Fruit fly (Drosophila melanogaster) whole organism, embryonic: Measurements from ENCODE around the gene CG13285.
A peak's percentile ranks its signal among the peaks of the same experiment; 100 is the strongest.

ENCODE experiments used
- Ada2b ChIP-seq: fragments of 200-800 bp; sonication (Bioruptor generic); IDR thresholded peaks from 2 replicates; pipeline ENCODE4 v1.3.6; 2022; ENCODE audit warnings: missing biosample characterization, missing genetic modification characterization
- CG13424 ChIP-seq: fragments of 200-800 bp; sonication (Bioruptor generic); optimal IDR thresholded peaks from 2 replicates; lab custom pipeline; 2019; ENCODE audit warnings: missing biosample characterization, mild to moderate bottlenecking, missing genetic modification characterization, moderate library complexity
- CG13775 ChIP-seq: fragments of 200-800 bp; sonication (Bioruptor generic); optimal IDR thresholded peaks from 3 replicates; lab custom pipeline; 2017; ENCODE audit warnings: missing biosample characterization, mild to moderate bottlenecking, missing genetic modification characterization
- CG14710 ChIP-seq: fragments of 200-800 bp; sonication (Bioruptor generic); optimal IDR thresholded peaks from 3 replicates; lab custom pipeline; 2019; ENCODE audit warnings: missing biosample characterization, mild to moderate bottlenecking, missing genetic modification characterization, moderate library complexity
- CG15011 ChIP-seq: fragments of 200-800 bp; sonication (Bioruptor generic); optimal IDR thresholded peaks from 3 replicates; lab custom pipeline; 2018; ENCODE audit warnings: missing biosample characterization, mild to moderate bottlenecking, missing genetic modification characterization
- CG15479 ChIP-seq: fragments of 200-800 bp; sonication (Bioruptor generic); optimal IDR thresholded peaks from 3 replicates; lab custom pipeline; 2019; ENCODE audit warnings: missing biosample characterization, mild to moderate bottlenecking, missing genetic modification characterization, moderate library complexity
- CG17385 ChIP-seq: fragments of 200-800 bp; sonication (Bioruptor generic); optimal IDR thresholded peaks from 3 replicates; lab custom pipeline; 2018; ENCODE audit warnings: missing biosample characterization, mild to moderate bottlenecking, missing genetic modification characterization
- CG17568 ChIP-seq: fragments of 200-800 bp; sonication (Bioruptor generic); optimal IDR thresholded peaks from 2 replicates; lab custom pipeline; 2018; ENCODE audit warnings: missing biosample characterization, mild to moderate bottlenecking, missing genetic modification characterization, moderate library complexity
- CG18619 ChIP-seq: fragments of 200-800 bp; sonication (Bioruptor generic); optimal IDR thresholded peaks from 3 replicates; lab custom pipeline; 2017; ENCODE audit warnings: missing biosample characterization, mild to moderate bottlenecking, missing genetic modification characterization
- CG2120 ChIP-seq: fragments of 200-800 bp; sonication (Bioruptor generic); optimal IDR thresholded peaks from 3 replicates; lab custom pipeline; 2016; ENCODE audit warnings: missing biosample characterization, missing genetic modification characterization
- CG33213 ChIP-seq: fragments of 200-800 bp; sonication (Bioruptor generic); optimal IDR thresholded peaks from 3 replicates; lab custom pipeline; 2016; ENCODE audit warnings: missing biosample characterization, missing genetic modification characterization
- CG3838 ChIP-seq: fragments of 200-800 bp; sonication (Bioruptor generic); optimal IDR thresholded peaks from 3 replicates; lab custom pipeline; 2016; ENCODE audit warnings: missing biosample characterization, missing genetic modification characterization
- CG4707 ChIP-seq: fragments of 200-800 bp; sonication (Bioruptor generic); optimal IDR thresholded peaks from 2 replicates; lab custom pipeline; 2018; ENCODE audit warnings: missing biosample characterization, mild to moderate bottlenecking, missing genetic modification characterization, moderate library complexity
- CG6254 ChIP-seq: fragments of 200-800 bp; sonication (Bioruptor generic); optimal IDR thresholded peaks from 3 replicates; lab custom pipeline; 2017; ENCODE audit warnings: mild to moderate bottlenecking, missing biosample characterization, missing genetic modification reagents, missing genetic modification characterization
- CG6272 ChIP-seq: fragments of 200-800 bp; sonication (Bioruptor generic); IDR thresholded peaks from 2 replicates; pipeline ENCODE4 v1.3.6; 2022; ENCODE audit warnings: missing biosample characterization, missing genetic modification characterization
- CG6689 ChIP-seq: fragments of 200-800 bp; sonication (Bioruptor generic); IDR thresholded peaks from 2 replicates; pipeline ENCODE4 v1.3.6; 2022; ENCODE audit warnings: missing biosample characterization, missing genetic modification characterization
- CG7987 ChIP-seq: fragments of 200-800 bp; sonication (Bioruptor generic); optimal IDR thresholded peaks from 2 replicates; lab custom pipeline; 2018; ENCODE audit warnings: missing biosample characterization, mild to moderate bottlenecking, missing genetic modification characterization, moderate library complexity
- CG8089 ChIP-seq: fragments of 200-800 bp; sonication (Bioruptor generic); optimal IDR thresholded peaks from 3 replicates; lab custom pipeline; 2016; ENCODE audit warnings: missing biosample characterization, missing genetic modification characterization
- CG8924 ChIP-seq: fragments of 200-800 bp; optimal IDR thresholded peaks from 3 replicates; lab custom pipeline; 2019; ENCODE audit warnings: missing biosample characterization, mild to moderate bottlenecking, missing genetic modification characterization, moderate library complexity
- CG9215 ChIP-seq: fragments of 200-800 bp; sonication (Bioruptor generic); IDR thresholded peaks from 2 replicates; pipeline ENCODE4 v1.3.6; 2022; ENCODE audit warnings: missing biosample characterization, missing genetic modification characterization
- CrebB ChIP-seq: fragments of 200-800 bp; sonication (Bioruptor generic); optimal IDR thresholded peaks from 3 replicates; lab custom pipeline; 2018; ENCODE audit warnings: missing biosample characterization, mild to moderate bottlenecking, missing genetic modification characterization
- D ChIP-seq, 2 experiments: fragments of 200-800 bp in 1 of 2; fragments of >200 bp in 1 of 2; sonication (Bioruptor generic) in 1 of 2; optimal IDR thresholded peaks; 2 replicates in 1 of 2; 3 replicates in 1 of 2; lab custom pipeline; 2017; ENCODE audit warnings: mild to moderate bottlenecking in 1 of 2, missing biosample characterization in 1 of 2, missing genetic modification characterization in 1 of 2, missing genetic modification reagents in 1 of 2
- Dbx ChIP-seq: fragments of 200-800 bp; sonication (Bioruptor generic); IDR thresholded peaks from 3 replicates; pipeline ENCODE4 v1.3.6; 2022; ENCODE audit warnings: missing biosample characterization, missing genetic modification characterization
- Dek ChIP-seq: fragments of 200-800 bp; sonication (Bioruptor generic); optimal IDR thresholded peaks from 3 replicates; lab custom pipeline; 2019; ENCODE audit warnings: missing biosample characterization, mild to moderate bottlenecking, missing genetic modification characterization, moderate library complexity
- Dp ChIP-seq: fragments of 200-800 bp; sonication (Bioruptor generic); optimal IDR thresholded peaks from 2 replicates; lab custom pipeline; 2018; ENCODE audit warnings: missing biosample characterization, mild to moderate bottlenecking, missing genetic modification characterization, moderate library complexity
- Hr78 ChIP-seq, 2 experiments: fragments of 200-800 bp in 1 of 2; fragments of >200 bp in 1 of 2; sonication (Bioruptor generic) in 1 of 2; optimal IDR thresholded peaks; 2 replicates each; lab custom pipeline; 2017 to 2019; ENCODE audit warnings: missing biosample characterization in 2 of 2, missing genetic modification characterization in 2 of 2, mild to moderate bottlenecking in 1 of 2, moderate library complexity in 1 of 2
- NC2α ChIP-seq: fragments of 200-800 bp; sonication (Bioruptor generic); optimal IDR thresholded peaks from 2 replicates; lab custom pipeline; 2016; ENCODE audit warnings: missing biosample characterization, missing genetic modification characterization
- Pdp1 ChIP-seq, 2 experiments: fragments of 200-800 bp; sonication (Bioruptor generic); optimal IDR thresholded peaks; 3 replicates each; lab custom pipeline; 2016; ENCODE audit warnings: missing biosample characterization in 2 of 2, missing genetic modification characterization in 2 of 2, mild to moderate bottlenecking in 1 of 2, moderate library complexity in 1 of 2
- Xbp1 ChIP-seq: fragments of 200-800 bp; sonication (Bioruptor generic); optimal IDR thresholded peaks from 3 replicates; lab custom pipeline; 2016; ENCODE audit warnings: missing biosample characterization, mild to moderate bottlenecking, missing genetic modification characterization
- ab ChIP-seq: fragments of 200-800 bp; sonication (Bioruptor generic); optimal IDR thresholded peaks from 2 replicates; lab custom pipeline; 2016; ENCODE audit warnings: missing biosample characterization, missing genetic modification characterization
- cad ChIP-seq: fragments of >200 bp; optimal IDR thresholded peaks from 2 replicates; lab custom pipeline; 2017; ENCODE audit warnings: missing biosample characterization, missing genetic modification characterization
- cato ChIP-seq: fragments of 200-800 bp; sonication (Bioruptor generic); optimal IDR thresholded peaks from 2 replicates; lab custom pipeline; 2016; ENCODE audit warnings: missing biosample characterization, missing genetic modification characterization, borderline replicate concordance
- danr ChIP-seq: fragments of 200-800 bp; sonication (Bioruptor generic); IDR thresholded peaks from 2 replicates; pipeline ENCODE4 v1.3.6; 2022; ENCODE audit warnings: missing biosample characterization, missing genetic modification characterization
- dmrt99B ChIP-seq: fragments of 200-800 bp; sonication (Bioruptor generic); optimal IDR thresholded peaks from 2 replicates; lab custom pipeline; 2018; ENCODE audit warnings: missing biosample characterization, mild to moderate bottlenecking, missing genetic modification characterization, moderate library complexity
- exex ChIP-seq: fragments of 200-800 bp; sonication (Bioruptor generic); optimal IDR thresholded peaks from 4 replicates; lab custom pipeline; 2018; ENCODE audit warnings: missing biosample characterization, mild to moderate bottlenecking, missing genetic modification characterization, moderate library complexity
- fd64A ChIP-seq: fragments of 200-800 bp; sonication (Bioruptor generic); optimal IDR thresholded peaks from 3 replicates; lab custom pipeline; 2018; ENCODE audit warnings: missing biosample characterization, mild to moderate bottlenecking, missing genetic modification characterization
- gcm ChIP-seq: fragments of 200-800 bp; sonication (Bioruptor generic); optimal IDR thresholded peaks from 2 replicates; lab custom pipeline; 2019; ENCODE audit warnings: missing biosample characterization, mild to moderate bottlenecking, missing genetic modification characterization, moderate library complexity
- grn ChIP-seq: fragments of 200-800 bp; sonication (Bioruptor generic); optimal IDR thresholded peaks from 3 replicates; lab custom pipeline; 2017; ENCODE audit warnings: missing biosample characterization, missing genetic modification characterization
- gt ChIP-seq: fragments of 200-800 bp; sonication (Bioruptor generic); IDR thresholded peaks from 2 replicates; pipeline ENCODE4 v1.3.6; 2022; ENCODE audit warnings: missing biosample characterization, missing genetic modification characterization
- jing ChIP-seq: fragments of 200-800 bp; sonication (Bioruptor generic); optimal IDR thresholded peaks from 2 replicates; lab custom pipeline; 2018; ENCODE audit warnings: missing biosample characterization, mild to moderate bottlenecking, missing genetic modification characterization
- lilli ChIP-seq: fragments of 200-800 bp; sonication (Bioruptor generic); optimal IDR thresholded peaks from 3 replicates; lab custom pipeline; 2016; ENCODE audit warnings: missing biosample characterization, missing genetic modification characterization
- luna ChIP-seq: fragments of 200-800 bp; sonication (Bioruptor generic); optimal IDR thresholded peaks from 2 replicates; lab custom pipeline; 2016; ENCODE audit warnings: missing biosample characterization, missing genetic modification characterization
- maf-S ChIP-seq: fragments of 200-800 bp; sonication (Bioruptor generic); optimal IDR thresholded peaks from 2 replicates; lab custom pipeline; 2016; ENCODE audit warnings: missing biosample characterization, missing genetic modification characterization
- nerfin-1 ChIP-seq: fragments of 200-800 bp; sonication (Bioruptor generic); optimal IDR thresholded peaks from 3 replicates; lab custom pipeline; 2019; ENCODE audit warnings: missing biosample characterization, mild to moderate bottlenecking, missing genetic modification characterization, moderate library complexity
- pros ChIP-seq: fragments of 200-800 bp; sonication (Bioruptor generic); optimal IDR thresholded peaks from 3 replicates; lab custom pipeline; 2019; ENCODE audit warnings: missing biosample characterization, mild to moderate bottlenecking, missing genetic modification characterization, moderate library complexity
- repo ChIP-seq: fragments of 200-800 bp; sonication (Bioruptor generic); optimal IDR thresholded peaks from 2 replicates; lab custom pipeline; 2016; ENCODE audit warnings: missing biosample characterization, missing genetic modification characterization
- ro ChIP-seq: fragments of 200-800 bp; sonication (Bioruptor generic); IDR thresholded peaks from 2 replicates; pipeline ENCODE4 v1.3.6; 2022; ENCODE audit warnings: missing biosample characterization, missing genetic modification characterization
- run ChIP-seq: fragments of 200-800 bp; sonication (Bioruptor generic); optimal IDR thresholded peaks from 3 replicates; lab custom pipeline; 2018; ENCODE audit warnings: missing biosample characterization, mild to moderate bottlenecking, missing genetic modification characterization
- scrt ChIP-seq: fragments of 200-800 bp; sonication (Bioruptor generic); optimal IDR thresholded peaks from 2 replicates; lab custom pipeline; 2018; ENCODE audit warnings: missing biosample characterization, mild to moderate bottlenecking, missing genetic modification characterization, moderate library complexity
- unpg ChIP-seq: fragments of 200-800 bp; sonication (Bioruptor generic); optimal IDR thresholded peaks from 3 replicates; lab custom pipeline; 2018; ENCODE audit warnings: missing biosample characterization, mild to moderate bottlenecking, missing genetic modification characterization, moderate library complexity

The CG13285 gene

DNA sequence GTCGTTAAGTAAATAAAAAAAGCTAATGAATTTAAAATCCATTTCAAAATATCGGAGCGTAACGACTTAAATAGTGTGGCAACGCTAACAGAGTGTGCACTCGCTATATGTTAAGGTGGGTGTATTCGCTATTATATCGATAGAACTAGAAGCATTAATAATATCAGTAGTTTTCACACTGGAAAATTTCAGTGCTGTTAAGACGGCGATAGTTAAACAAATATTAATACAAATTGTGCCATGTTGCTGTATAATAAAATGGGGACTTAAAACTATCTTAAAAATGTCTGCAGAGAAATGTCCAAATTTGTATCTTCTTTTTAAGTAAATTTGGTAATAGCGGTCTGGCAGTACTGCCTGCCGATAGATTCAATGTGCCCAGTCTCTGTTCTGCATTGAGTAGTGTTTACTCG, 47.7 kb upstream of the CG13285 start (continued):
- no peak for TF ChIP-seq dmrt99B (tag; lab: Kevin White, UChicago)
- peak; percentile 25 for TF ChIP-seq fd64A
- peak; percentile 89 for TF ChIP-seq Xbp1
- TF ChIP-seq Dek (tag; lab: Kevin White, UChicago) = peak; percentile 85
- TF ChIP-seq pros = no peak
- no peak for TF ChIP-seq run (tag; lab: Kevin White, UChicago)
- peak; percentile 84 for TF ChIP-seq ab
- no peak for TF ChIP-seq exex (tag; lab: Kevin White, UChicago)
- TF ChIP-seq maf-S (GFP tag; lab: Kevin White, UChicago) = peak; percentile 79
- peak; percentile 82 for TF ChIP-seq Dp (GFP tag; lab: Kevin White, UChicago)
- TF ChIP-seq CG33213 = peak; percentile 63
- peak; percentile 94 for TF ChIP-seq CG6272 (GFP tag; lab: Robert Waterston, UW)
- TF ChIP-seq CG15011 = no peak
- peak; percentile 81 for TF ChIP-seq gt
- peak; percentile 75 for TF ChIP-seq CG18619
- TF ChIP-seq CG3838 (GFP tag; lab: Kevin White, UChicago) = peak; percentile 57
- peak; percentile 88 for TF ChIP-seq CG13424 (tag; lab: Kevin White, UChicago)
- TF ChIP-seq grn (GFP tag; lab: Kevin White, UChicago) = peak; percentile 47
- TF ChIP-seq unpg (GFP tag; lab: Kevin White, UChicago) = no peak
- TF ChIP-seq Ada2b (GFP tag; lab: Robert Waterston, UW) = peak; percentile 86
- TF ChIP-seq luna (GFP tag; lab: Kevin White, UChicago) = peak; percentile 84
- no peak for TF ChIP-seq nerfin-1
- peak; percentile 67 for TF ChIP-seq ro (GFP tag; lab: Robert Waterston, UW)
- peak; percentile 65 for TF ChIP-seq CG7987 (GFP tag; lab: Kevin White, UChicago)
- peak; percentile 72 for TF ChIP-seq cato (GFP tag; lab: Kevin White, UChicago)
- TF ChIP-seq repo = peak; percentile 75
- TF ChIP-seq Pdp1 (GFP tag; optimal IDR thresholded peaks at IDR 0.05; lab: Kevin White, UChicago) = peak in 1 of 2 experiments; percentile 91
- no peak for TF ChIP-seq Hr78 (GFP tag; optimal IDR thresholded peaks at IDR 0.05; lab: Kevin White, UChicago)
- TF ChIP-seq CG9215 (GFP tag; lab: Robert Waterston, UW) = peak; percentile 90
- TF ChIP-seq CrebB = peak; percentile 52
- peak; percentile 63 for TF ChIP-seq jing (GFP tag; lab: Kevin White, UChicago)
- TF ChIP-seq CG6254 (GFP tag; lab: Kevin White, UChicago) = peak; percentile 18
- TF ChIP-seq gcm = no peak
- TF ChIP-seq CG15479 = no peak
- no peak for TF ChIP-seq CG17568 (GFP tag; lab: Kevin White, UChicago)
- peak; percentile 53 for TF ChIP-seq NC2α (GFP tag; lab: Kevin White, UChicago)
- peak; percentile 90 for TF ChIP-seq CG6689 (GFP tag; lab: Robert Waterston, UW)
- peak; percentile 64 for TF ChIP-seq CG8089 (GFP tag; lab: Kevin White, UChicago)
- no peak for TF ChIP-seq D (optimal IDR thresholded peaks at IDR 0.05; lab: Kevin White, UChicago)
- TF ChIP-seq D (GFP tag; optimal IDR thresholded peaks at IDR 0.05; lab: Kevin White, UChicago) = peak; percentile 27
- TF ChIP-seq Dbx (GFP tag; lab: Robert Waterston, UW) = peak; percentile 91
- TF ChIP-seq CG17385 (GFP tag; lab: Kevin White, UChicago) = peak; percentile 61
- peak; percentile 94 for TF ChIP-seq CG2120 (GFP tag; lab: Kevin White, UChicago)
- peak; percentile 94 for TF ChIP-seq CG14710 (tag; lab: Kevin White, UChicago)
- peak; percentile 88 for TF ChIP-seq danr (GFP tag; lab: Robert Waterston, UW)
- peak; percentile 91 for TF ChIP-seq CG13775 (GFP tag; lab: Kevin White, UChicago)
- TF ChIP-seq CG8924 (tag; lab: Kevin White, UChicago) = peak; percentile 80
- TF ChIP-seq lilli (GFP tag; lab: Kevin White, UChicago) = peak; percentile 92
- TF ChIP-seq CG4707 (GFP tag; lab: Kevin White, UChicago) = no peak
- TF ChIP-seq scrt = no peak
- no peak for TF ChIP-seq cad
